Fruit fly (Drosophila melanogaster) whole organism, adult: Measurements from ENCODE around the gene Prm.

Experiments used
- CG33017 ChIP-seq: fragments of 200-800 bp; sonication (Bioruptor generic); optimal IDR thresholded peaks from 2 replicates; lab custom pipeline; 2018; ENCODE audit warnings: missing biosample characterization, mild to moderate bottlenecking, missing genetic modification characterization, moderate library complexity
- CG5204 ChIP-seq: fragments of 200-800 bp; sonication (Bioruptor generic); optimal IDR thresholded peaks from 2 replicates; lab custom pipeline; 2016; ENCODE audit warnings: missing biosample characterization, missing genetic modification characterization
- cic ChIP-seq: fragments of 200-800 bp; sonication (Bioruptor generic); optimal IDR thresholded peaks from 2 replicates; lab custom pipeline; 2017; ENCODE audit warnings: missing biosample characterization, mild to moderate bottlenecking, missing genetic modification characterization, moderate library complexity
- pad ChIP-seq: fragments of 200-800 bp; sonication (Bioruptor generic); optimal IDR thresholded peaks from 3 replicates; lab custom pipeline; 2017; ENCODE audit warnings: missing biosample characterization, missing genetic modification characterization, mild to moderate bottlenecking, moderate library complexity, missing genetic modification reagents

DNA sequence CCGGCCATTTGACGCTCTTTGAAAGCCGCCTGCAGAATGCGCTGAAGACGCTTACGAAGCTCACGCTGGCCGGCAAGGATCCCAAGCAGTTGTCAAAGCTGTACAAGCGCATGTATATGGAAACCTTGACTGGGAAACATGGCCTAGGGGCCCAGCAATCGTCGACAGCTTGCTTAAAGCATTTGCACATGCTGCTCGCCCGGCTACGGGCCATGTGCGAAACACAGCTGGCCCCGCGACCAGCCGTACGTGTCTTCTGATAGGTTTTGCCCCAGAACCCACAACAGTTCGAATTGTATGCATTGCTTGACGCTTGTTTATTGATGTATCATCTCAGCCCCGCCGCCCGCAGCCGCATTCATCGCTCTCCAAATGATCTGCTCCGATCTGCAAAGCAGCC, 19.9 kb downstream of the Prm start:
- TF ChIP-seq CG5204 (GFP tag; lab: Kevin White, UChicago) (no peak), pad (GFP tag; lab: Kevin White, UChicago) (peak; percentile 13), cic (GFP tag; lab: Kevin White, UChicago) (peak; percentile 61), CG33017 (tag; lab: Kevin White, UChicago) (no peak)
